Fruit fly (Drosophila melanogaster) whole organism, prepupa: ENCODE data around the gene Rsf1.

Source experiments
- Lpt ChIP-seq: fragments of 200-800 bp; sonication (Bioruptor generic); optimal IDR thresholded peaks from 3 replicates; lab custom pipeline; 2016; ENCODE audit warnings: missing biosample characterization, missing genetic modification characterization
- OdsH ChIP-seq: fragments of 200-800 bp; sonication (Bioruptor generic); optimal IDR thresholded peaks from 3 replicates; lab custom pipeline; 2016; ENCODE audit warnings: missing biosample characterization, missing genetic modification characterization

dm6 chr2L:10259960-10260749 lies 3.2 kb downstream of the Rsf1 start:
- TF ChIP-seq Lpt (no peak), OdsH (no peak)
